Fruit fly (Drosophila melanogaster): ENCODE results near the gene ppan.

Gene ppan

dm6 chr3R:21092829-21093228, 23.2 kb upstream of the ppan start (continued):
- TF ChIP-seq sc (optimal IDR thresholded peaks at IDR 0.05) (no peak), sc (GFP tag; optimal IDR thresholded peaks at IDR 0.05) (no peak), Hr51 (GFP tag; optimal IDR thresholded peaks at IDR 0.05) (peak in 1 of 2 experiments; percentile 39), dpn (GFP tag; optimal IDR thresholded peaks at IDR 0.05) (peak in 1 of 2 experiments; percentile 29), Dad (GFP tag; optimal IDR thresholded peaks at IDR 0.05) (no peak), CG9609 (GFP tag; optimal IDR thresholded peaks at IDR 0.05) (no peak), schlank (tag; optimal IDR thresholded peaks at IDR 0.05) (no peak), CG10274 (GFP tag; optimal IDR thresholded peaks at IDR 0.05) (no peak), pum (GFP tag; optimal IDR thresholded peaks at IDR 0.05) (no peak), CG5245 (GFP tag; optimal IDR thresholded peaks at IDR 0.05) (no peak), chif (GFP tag; optimal IDR thresholded peaks at IDR 0.05) (peak in 1 of 2 experiments; percentile 5), ash1 (GFP tag; optimal IDR thresholded peaks at IDR 0.05) (no peak), hbn (GFP tag; IDR thresholded peaks at IDR 0.05; ENCODE audit: partially characterized antibody) (no peak), pan (optimal IDR thresholded peaks at IDR 0.05) (no peak), pan (GFP tag; optimal IDR thresholded peaks at IDR 0.05 in 1 of 2, IDR thresholded peaks at IDR 0.05 in 1 of 2) (no peak), CG11456 (GFP tag; IDR thresholded peaks at IDR 0.05) (no peak), CG31388 (GFP tag; optimal IDR thresholded peaks at IDR 0.05) (no peak), en (GFP tag; optimal IDR thresholded peaks at IDR 0.05) (no peak), pros (GFP tag; optimal IDR thresholded peaks at IDR 0.05) (no peak), Hsf (GFP tag; optimal IDR thresholded peaks at IDR 0.05) (peak; percentile 4), CG13287 (GFP tag; IDR thresholded peaks at IDR 0.05; ENCODE audit: partially characterized antibody) (no peak), Ptx1 (GFP tag; IDR thresholded peaks at IDR 0.05) (no peak), CG10267 (tag; optimal IDR thresholded peaks at IDR 0.05) (no peak), CG12659 (GFP tag; optimal IDR thresholded peaks at IDR 0.05) (peak; percentile 7), ERR (GFP tag; optimal IDR thresholded peaks at IDR 0.05) (no peak), CG12391 (tag; optimal IDR thresholded peaks at IDR 0.05) (peak; percentile 11), Antp (GFP tag; optimal IDR thresholded peaks at IDR 0.05) (peak; percentile 4), sens-2 (GFP tag; IDR thresholded peaks at IDR 0.05) (no peak), CG15479 (GFP tag; optimal IDR thresholded peaks at IDR 0.05) (no peak), CG11085 (GFP tag; IDR thresholded peaks at IDR 0.05) (no peak), scrt (GFP tag; optimal IDR thresholded peaks at IDR 0.05) (no peak), mam (GFP tag; optimal IDR thresholded peaks at IDR 0.05) (no peak), Xbp1 (GFP tag; optimal IDR thresholded peaks at IDR 0.05) (peak; percentile 20), esg (GFP tag; conservative IDR thresholded peaks at IDR 0.05) (no peak), org-1 (GFP tag; optimal IDR thresholded peaks at IDR 0.05) (no peak), wor (GFP tag; IDR thresholded peaks at IDR 0.05) (no peak), dimm (GFP tag; IDR thresholded peaks at IDR 0.05) (no peak), CG31224 (GFP tag; IDR thresholded peaks at IDR 0.05) (no peak), ase (GFP tag; IDR thresholded peaks at IDR 0.05) (no peak), Sox102F (GFP tag; optimal IDR thresholded peaks at IDR 0.05) (peak; percentile 56), CG9797 (GFP tag; optimal IDR thresholded peaks at IDR 0.05) (no peak), sob (GFP tag; IDR thresholded peaks at IDR 0.05) (no peak), sisA (GFP tag; IDR thresholded peaks at IDR 0.05) (no peak), dysf (GFP tag; IDR thresholded peaks at IDR 0.05) (no peak), CG30020 (tag; optimal IDR thresholded peaks at IDR 0.05) (no peak), lab (GFP tag; optimal IDR thresholded peaks at IDR 0.05) (no peak), CG34224 (GFP tag; IDR thresholded peaks at IDR 0.05; ENCODE audit: partially characterized antibody) (no peak), sd (tag; optimal IDR thresholded peaks at IDR 0.05) (peak; percentile 16), Opbp (GFP tag; IDR thresholded peaks at IDR 0.05; ENCODE audit: partially characterized antibody) (no peak), CG8388 (GFP tag; optimal IDR thresholded peaks at IDR 0.05) (peak; percentile 0), gro (GFP tag; optimal IDR thresholded peaks at IDR 0.05) (no peak), CG12942 (GFP tag; optimal IDR thresholded peaks at IDR 0.05) (peak; percentile 10)
